Fruit fly (Drosophila melanogaster) whole organism, embryonic: ENCODE data around the gene CG13840.
A peak's percentile ranks its signal among the peaks of the same experiment; 100 is the strongest.

Source experiments
- Abd-B ChIP-seq: fragments of 200-800 bp; sonication (Bioruptor generic); optimal IDR thresholded peaks from 2 replicates; lab custom pipeline; 2018; ENCODE audit warnings: missing biosample characterization, mild to moderate bottlenecking, missing genetic modification characterization, moderate library complexity
- CG1024 ChIP-seq: fragments of 200-800 bp; sonication (Bioruptor generic); IDR thresholded peaks from 2 replicates; pipeline ENCODE4 v1.3.6; 2022; ENCODE audit warnings: missing biosample characterization, missing genetic modification characterization
- CG11695 ChIP-seq: fragments of 200-800 bp; sonication (Bioruptor generic); IDR thresholded peaks from 3 replicates; pipeline ENCODE4 v1.3.6; 2022; ENCODE audit warnings: missing biosample characterization, missing genetic modification characterization
- CG12391 ChIP-seq: fragments of 200-800 bp; sonication (Bioruptor generic); optimal IDR thresholded peaks from 3 replicates; lab custom pipeline; 2018; ENCODE audit warnings: missing biosample characterization, mild to moderate bottlenecking, missing genetic modification characterization, moderate library complexity
- CG12744 ChIP-seq: fragments of 200-800 bp; sonication (Bioruptor generic); optimal IDR thresholded peaks from 2 replicates; lab custom pipeline; 2016; ENCODE audit warnings: missing biosample characterization, missing genetic modification characterization
- CG12942 ChIP-seq: fragments of 200-800 bp; sonication (Bioruptor generic); optimal IDR thresholded peaks from 3 replicates; lab custom pipeline; 2016; ENCODE audit warnings: missing biosample characterization, missing genetic modification characterization
- CG13775 ChIP-seq: fragments of 200-800 bp; sonication (Bioruptor generic); optimal IDR thresholded peaks from 3 replicates; lab custom pipeline; 2017; ENCODE audit warnings: missing biosample characterization, mild to moderate bottlenecking, missing genetic modification characterization
- CG13894 ChIP-seq: fragments of 200-800 bp; sonication (Bioruptor generic); optimal IDR thresholded peaks from 3 replicates; lab custom pipeline; 2018; ENCODE audit warnings: missing biosample characterization, mild to moderate bottlenecking, missing genetic modification characterization, moderate library complexity
- CG14965 ChIP-seq: fragments of 200-800 bp; sonication (Bioruptor generic); optimal IDR thresholded peaks from 2 replicates; lab custom pipeline; 2016; ENCODE audit warnings: missing biosample characterization, missing genetic modification characterization, borderline replicate concordance
- CG1603 ChIP-seq: fragments of 200-800 bp; sonication (Bioruptor generic); optimal IDR thresholded peaks from 2 replicates; lab custom pipeline; 2019; ENCODE audit warnings: missing biosample characterization, mild to moderate bottlenecking, missing genetic modification characterization, moderate library complexity
- CG17829 ChIP-seq: fragments of 200-800 bp; optimal IDR thresholded peaks from 2 replicates; lab custom pipeline; 2019; ENCODE audit warnings: missing biosample characterization, mild to moderate bottlenecking, missing genetic modification characterization, moderate library complexity
- CG18599 ChIP-seq: fragments of 200-800 bp; sonication (Bioruptor generic); optimal IDR thresholded peaks from 3 replicates; lab custom pipeline; 2017; ENCODE audit warnings: missing biosample characterization, missing genetic modification characterization, mild to moderate bottlenecking, moderate library complexity, missing genetic modification reagents
- CG2120 ChIP-seq: fragments of 200-800 bp; sonication (Bioruptor generic); optimal IDR thresholded peaks from 3 replicates; lab custom pipeline; 2016; ENCODE audit warnings: missing biosample characterization, missing genetic modification characterization
- CG34224 ChIP-seq: fragments of 200-800 bp; sonication (Bioruptor generic); IDR thresholded peaks from 3 replicates; pipeline ENCODE4 v1.3.6; 2022; ENCODE audit warnings: missing biosample characterization, missing genetic modification characterization; ENCODE audit not compliant: partially characterized antibody
- CG3847 ChIP-seq: fragments of 200-800 bp; sonication (Bioruptor generic); IDR thresholded peaks from 2 replicates; pipeline ENCODE4 v1.3.6; 2022; ENCODE audit warnings: missing biosample characterization, missing genetic modification characterization
- CG4707 ChIP-seq: fragments of 200-800 bp; sonication (Bioruptor generic); optimal IDR thresholded peaks from 2 replicates; lab custom pipeline; 2018; ENCODE audit warnings: missing biosample characterization, mild to moderate bottlenecking, missing genetic modification characterization, moderate library complexity
- CG6689 ChIP-seq: fragments of 200-800 bp; sonication (Bioruptor generic); IDR thresholded peaks from 2 replicates; pipeline ENCODE4 v1.3.6; 2022; ENCODE audit warnings: missing biosample characterization, missing genetic modification characterization
- CG6765 ChIP-seq: fragments of 200-800 bp; sonication (Bioruptor generic); optimal IDR thresholded peaks from 3 replicates; lab custom pipeline; 2017; ENCODE audit warnings: missing biosample characterization, mild to moderate bottlenecking, missing genetic modification characterization
- CG7271 ChIP-seq: fragments of 200-800 bp; sonication (Bioruptor generic); optimal IDR thresholded peaks from 2 replicates; lab custom pipeline; 2018; ENCODE audit warnings: missing biosample characterization, mild to moderate bottlenecking, missing genetic modification characterization, moderate library complexity
- CG7357 ChIP-seq: fragments of 200-800 bp; sonication (Bioruptor generic); IDR thresholded peaks from 3 replicates; pipeline ENCODE4 v1.3.6; 2022; ENCODE audit warnings: missing biosample characterization, missing genetic modification characterization
- CG7556 ChIP-seq: fragments of 200-800 bp; sonication (Bioruptor generic); optimal IDR thresholded peaks from 2 replicates; lab custom pipeline; 2017; ENCODE audit warnings: missing biosample characterization, mild to moderate bottlenecking, missing genetic modification characterization
- CG7839 ChIP-seq: fragments of 200-800 bp; sonication (Bioruptor generic); optimal IDR thresholded peaks from 3 replicates; lab custom pipeline; 2018; ENCODE audit warnings: missing biosample characterization, mild to moderate bottlenecking, missing genetic modification characterization, moderate library complexity
- CG8765 ChIP-seq: fragments of 200-800 bp; sonication (Bioruptor generic); IDR thresholded peaks from 2 replicates; pipeline ENCODE4 v1.3.6; 2022; ENCODE audit warnings: missing biosample characterization, missing genetic modification characterization
- CG9797 ChIP-seq: fragments of 200-800 bp; sonication (Bioruptor generic); optimal IDR thresholded peaks from 3 replicates; lab custom pipeline; 2018; ENCODE audit warnings: missing biosample characterization, mild to moderate bottlenecking, missing genetic modification characterization
- Chrac-16 ChIP-seq: fragments of 200-800 bp; sonication (Bioruptor generic); optimal IDR thresholded peaks from 3 replicates; lab custom pipeline; 2016; ENCODE audit warnings: missing biosample characterization, missing genetic modification characterization
- CoRest ChIP-seq: fragments of 200-800 bp; sonication (Bioruptor generic); optimal IDR thresholded peaks from 3 replicates; lab custom pipeline; 2018; ENCODE audit warnings: missing biosample characterization, mild to moderate bottlenecking, missing genetic modification characterization, moderate library complexity
- HLH54F ChIP-seq: fragments of 200-800 bp; sonication (Bioruptor generic); optimal IDR thresholded peaks from 3 replicates; lab custom pipeline; 2016; ENCODE audit warnings: missing biosample characterization, missing genetic modification characterization
- Hmr ChIP-seq: fragments of 200-800 bp; sonication (Bioruptor generic); optimal IDR thresholded peaks from 3 replicates; lab custom pipeline; 2017; ENCODE audit warnings: mild to moderate bottlenecking, missing biosample characterization, missing genetic modification reagents, missing genetic modification characterization
- Hr39 ChIP-seq: fragments of >200 bp; optimal IDR thresholded peaks from 2 replicates; lab custom pipeline; 2017
- Opbp ChIP-seq: fragments of 200-800 bp; sonication (Bioruptor generic); IDR thresholded peaks from 3 replicates; pipeline ENCODE4 v1.3.6; 2022; ENCODE audit warnings: missing biosample characterization, missing genetic modification characterization; ENCODE audit not compliant: partially characterized antibody
- Ptx1 ChIP-seq: fragments of 200-800 bp; sonication (Bioruptor generic); IDR thresholded peaks from 2 replicates; pipeline ENCODE4 v1.3.6; 2022; ENCODE audit warnings: missing biosample characterization, missing genetic modification characterization
- Sox102F ChIP-seq: fragments of 200-800 bp; sonication (Bioruptor generic); optimal IDR thresholded peaks from 2 replicates; lab custom pipeline; 2018; ENCODE audit warnings: missing biosample characterization, mild to moderate bottlenecking, missing genetic modification characterization, moderate library complexity
- Usf ChIP-seq: fragments of 200-800 bp; sonication (Bioruptor generic); optimal IDR thresholded peaks from 2 replicates; lab custom pipeline; 2017; ENCODE audit warnings: missing genotype, missing biosample characterization, missing genetic modification characterization
- cad ChIP-seq: fragments of >200 bp; optimal IDR thresholded peaks from 2 replicates; lab custom pipeline; 2017; ENCODE audit warnings: missing biosample characterization, missing genetic modification characterization
- crp ChIP-seq, 2 experiments: fragments of 200-800 bp; sonication (Bioruptor generic); optimal IDR thresholded peaks; 2 replicates in 1 of 2; 3 replicates in 1 of 2; lab custom pipeline; 2017; ENCODE audit warnings: missing biosample characterization in 2 of 2, missing genetic modification characterization in 2 of 2, mild to moderate bottlenecking in 1 of 2, moderate library complexity in 1 of 2
- dmrt99B ChIP-seq: fragments of 200-800 bp; sonication (Bioruptor generic); optimal IDR thresholded peaks from 2 replicates; lab custom pipeline; 2018; ENCODE audit warnings: missing biosample characterization, mild to moderate bottlenecking, missing genetic modification characterization, moderate library complexity
- esg ChIP-seq: fragments of 200-800 bp; sonication (Bioruptor generic); conservative IDR thresholded peaks from 2 replicates; pipeline ENCODE4 v1.3.6; 2022; ENCODE audit warnings: missing biosample characterization, missing genetic modification characterization
- gem ChIP-seq: fragments of 200-800 bp; sonication (Bioruptor generic); optimal IDR thresholded peaks from 2 replicates; lab custom pipeline; 2019; ENCODE audit warnings: missing biosample characterization, mild to moderate bottlenecking, missing genetic modification characterization, moderate library complexity
- inv ChIP-seq: fragments of 200-800 bp; sonication (Bioruptor generic); IDR thresholded peaks from 2 replicates; pipeline ENCODE4 v1.3.6; 2022; ENCODE audit warnings: missing biosample characterization, missing genetic modification characterization; ENCODE audit not compliant: partially characterized antibody
- mirr ChIP-seq: fragments of 200-800 bp; sonication (Bioruptor generic); optimal IDR thresholded peaks from 3 replicates; lab custom pipeline; 2018; ENCODE audit warnings: missing biosample characterization, mild to moderate bottlenecking, missing genetic modification characterization
- slbo ChIP-seq: fragments of 200-800 bp; sonication (Bioruptor generic); IDR thresholded peaks from 2 replicates; pipeline ENCODE4 v1.3.6; 2022; ENCODE audit warnings: missing biosample characterization, missing genetic modification characterization
- sna ChIP-seq: fragments of 200-800 bp; sonication (Bioruptor generic); IDR thresholded peaks from 2 replicates; pipeline ENCODE4 v1.3.6; 2022; ENCODE audit warnings: missing biosample characterization, missing genetic modification characterization; ENCODE audit not compliant: partially characterized antibody
- sob ChIP-seq: fragments of 200-800 bp; sonication (Bioruptor generic); IDR thresholded peaks from 2 replicates; pipeline ENCODE4 v1.3.6; 2022; ENCODE audit warnings: missing biosample characterization, missing genetic modification characterization
- tgo ChIP-seq: fragments of 200-800 bp; sonication (Bioruptor generic); IDR thresholded peaks from 3 replicates; pipeline ENCODE4 v1.3.6; 2022; ENCODE audit warnings: missing biosample characterization, missing genetic modification characterization
- tna ChIP-seq: fragments of 200-800 bp; sonication (Bioruptor generic); IDR thresholded peaks from 2 replicates; pipeline ENCODE4 v1.3.6; 2022; ENCODE audit warnings: missing biosample characterization, missing genetic modification characterization; ENCODE audit not compliant: partially characterized antibody
- unpg ChIP-seq: fragments of 200-800 bp; sonication (Bioruptor generic); optimal IDR thresholded peaks from 3 replicates; lab custom pipeline; 2018; ENCODE audit warnings: missing biosample characterization, mild to moderate bottlenecking, missing genetic modification characterization, moderate library complexity
- vnd ChIP-seq: fragments of 200-800 bp; sonication (Bioruptor generic); IDR thresholded peaks from 3 replicates; pipeline ENCODE4 v1.3.6; 2022; ENCODE audit warnings: missing biosample characterization, missing genetic modification characterization; ENCODE audit not compliant: partially characterized antibody

The CG13840 gene

dm6 chr3R:22822729-22823128 lies 6.8 kb upstream of the CG13840 start (continued):
- TF ChIP-seq Opbp (no peak), inv (GFP tag; lab: Robert Waterston, UW) (no peak), CG18599 (GFP tag; lab: Kevin White, UChicago) (peak; percentile 71), CG7271 (tag; lab: Kevin White, UChicago) (no peak), CG7556 (GFP tag; lab: Kevin White, UChicago) (peak; percentile 39), CG3847 (peak; percentile 19; the same call in 1 of the 2 replicates), unpg (GFP tag; lab: Kevin White, UChicago) (peak; percentile 15), slbo (peak; percentile 15; the same call in 1 of the 2 replicates), CG12391 (tag; lab: Kevin White, UChicago) (peak; percentile 11), Abd-B (no peak), CG13894 (tag; lab: Kevin White, UChicago) (peak; percentile 27), Hmr (peak; percentile 42)

dm6 chr3R:22816437-22817173 lies 627 bp upstream of the CG13840 start:
- TF ChIP-seq CG6765 (GFP tag; lab: Kevin White, UChicago) (no peak), tna (GFP tag; lab: Robert Waterston, UW) (no peak), HLH54F (GFP tag; lab: Kevin White, UChicago) (no peak), mirr (GFP tag; lab: Kevin White, UChicago) (no peak), cad (no peak), sna (GFP tag; lab: Robert Waterston, UW) (no peak), CG8765 (GFP tag; lab: Robert Waterston, UW) (peak; percentile 62), tgo (peak; percentile 41; the same call in 1 of the 3 replicates), CG7839 (tag; lab: Kevin White, UChicago) (peak; percentile 33), Sox102F (GFP tag; lab: Kevin White, UChicago) (peak; percentile 13), CG12391 (tag; lab: Kevin White, UChicago) (no peak), CG17829 (tag; lab: Kevin White, UChicago) (no peak), Usf (GFP tag; lab: Kevin White, UChicago) (no peak), CG1024 (GFP tag; lab: Robert Waterston, UW) (no peak), vnd (no peak), crp (GFP tag; optimal IDR thresholded peaks at IDR 0.05; lab: Kevin White, UChicago) (no peak), CG1603 (tag; lab: Kevin White, UChicago) (peak; percentile 56), CG4707 (no peak), Hr39 (lab: Kevin White, UChicago) (no peak), CG9797 (GFP tag; lab: Kevin White, UChicago) (no peak), CoRest (tag; lab: Kevin White, UChicago) (no peak), CG12942 (no peak), CG11695 (GFP tag; lab: Robert Waterston, UW) (0 out of 3 replicates have a peak, but pooled peaks have one; percentile 16), esg (peak; percentile 25; the same call in 1 of the 2 replicates), Chrac-16 (no peak), gem (tag; lab: Kevin White, UChicago) (peak; percentile 49), CG12744 (GFP tag; lab: Kevin White, UChicago) (no peak), sob (GFP tag; lab: Robert Waterston, UW) (peak; percentile 18; the same call in 1 of the 2 replicates), CG34224 (GFP tag; lab: Robert Waterston, UW) (no peak), Ptx1 (GFP tag; lab: Robert Waterston, UW) (0 out of 2 replicates have a peak, but pooled peaks have one; percentile 12), CG14965 (GFP tag; lab: Kevin White, UChicago) (no peak), CG6689 (GFP tag; lab: Robert Waterston, UW) (peak; percentile 54), CG7357 (GFP tag; lab: Robert Waterston, UW) (peak; percentile 8; the same call in 1 of the 3 replicates), CG2120 (no peak), dmrt99B (tag; lab: Kevin White, UChicago) (peak; percentile 26), CG13775 (GFP tag; lab: Kevin White, UChicago) (no peak)
